Worm (Caenorhabditis elegans): ENCODE measurements around the gene pos-1.

The pos-1 gene

ce11 chrV:8435292-8435691 lies 21.4 kb downstream of the pos-1 start:
- TF ChIP-seq fkh-10 (GFP tag; optimal IDR thresholded peaks at IDR 0.05) (peak; percentile 25), R02D3.7 (tag; optimal IDR thresholded peaks at IDR 0.05) (no peak)

- no peak for TF ChIP-seq ceh-28 (tag; optimal IDR thresholded peaks at IDR 0.05)
- peak; percentile 12 for TF ChIP-seq unc-62 (GFP tag; optimal IDR thresholded peaks at IDR 0.05)
- peak; percentile 49 for TF ChIP-seq elt-1 (tag; optimal IDR thresholded peaks at IDR 0.05)
Observed at ce11 chrV:8437358-8437757, 23.5 kb downstream of the pos-1 start.

- TF ChIP-seq unc-39 (tag; optimal IDR thresholded peaks at IDR 0.05) (no peak), fos-1 (tag; optimal IDR thresholded peaks at IDR 0.05) (no peak), elt-3 (tag; optimal IDR thresholded peaks at IDR 0.05) (no peak), nhr-23 (tag; optimal IDR thresholded peaks at IDR 0.05) (no peak), nhr-28 (tag; optimal IDR thresholded peaks at IDR 0.05) (no peak), snpc-4 (tag; optimal IDR thresholded peaks at IDR 0.05) (no peak), mdl-1 (tag; optimal IDR thresholded peaks at IDR 0.05) (no peak), nhr-43 (tag; optimal IDR thresholded peaks at IDR 0.05; ENCODE audit: poor library complexity, severe bottlenecking) (no peak), elt-1 (tag; optimal IDR thresholded peaks at IDR 0.05) (no peak)
Observed at ce11 chrV:8444357-8444856, 30.5 kb downstream of the pos-1 start, which contains the start of gene lmd-3. TSS of gene lmd-3 (minus strand) at chrV:8444806.

ce11 chrV:8445636-8446035 lies 31.8 kb downstream of the pos-1 start:
- TF ChIP-seq ceh-28 (tag; optimal IDR thresholded peaks at IDR 0.05) (peak; percentile 70), nhr-43 (tag; optimal IDR thresholded peaks at IDR 0.05; ENCODE audit: poor library complexity, severe bottlenecking) (peak; percentile 19), ceh-16 (tag; optimal IDR thresholded peaks at IDR 0.05) (no peak), pha-4 (tag; optimal IDR thresholded peaks at IDR 0.05) (peak; percentile 97), egl-27 (tag; optimal IDR thresholded peaks at IDR 0.05) (peak; percentile 62), lin-39 (tag; optimal IDR thresholded peaks at IDR 0.05) (no peak), elt-3 (tag; optimal IDR thresholded peaks at IDR 0.05) (no peak), pqm-1 (tag; optimal IDR thresholded peaks at IDR 0.05) (peak; percentile 60), ztf-11 (tag; optimal IDR thresholded peaks at IDR 0.05) (no peak), unc-62 (GFP tag; optimal IDR thresholded peaks at IDR 0.05) (no peak), ceh-9 (tag; optimal IDR thresholded peaks at IDR 0.05) (no peak), elt-2 (tag; optimal IDR thresholded peaks at IDR 0.05) (peak; percentile 62), zag-1 (tag; optimal IDR thresholded peaks at IDR 0.05) (no peak), mml-1 (tag; optimal IDR thresholded peaks at IDR 0.05) (no peak), nhr-23 (tag; optimal IDR thresholded peaks at IDR 0.05) (peak; percentile 71), nhr-25 (tag; optimal IDR thresholded peaks at IDR 0.05) (peak; percentile 52), nfya-1 (tag; optimal IDR thresholded peaks at IDR 0.05; ENCODE audit: insufficient read depth) (peak; percentile 18), unc-39 (tag; optimal IDR thresholded peaks at IDR 0.05) (no peak), snpc-4 (tag; optimal IDR thresholded peaks at IDR 0.05) (peak; percentile 24)

ce11 chrV:8447928-8448327 lies 34.0 kb downstream of the pos-1 start, which contains the start of gene T23B12.5:
TSS of gene T23B12.5 (minus strand) at chrV:8448028.
- TF ChIP-seq unc-39 (tag; optimal IDR thresholded peaks at IDR 0.05) (no peak), ceh-9 (tag; optimal IDR thresholded peaks at IDR 0.05) (no peak), nhr-11 (tag; optimal IDR thresholded peaks at IDR 0.05) (no peak), lin-15B (tag; optimal IDR thresholded peaks at IDR 0.05) (no peak), nhr-25 (tag; optimal IDR thresholded peaks at IDR 0.05) (no peak), pha-4 (tag; optimal IDR thresholded peaks at IDR 0.05) (no peak), skn-1 (tag; optimal IDR thresholded peaks at IDR 0.05) (no peak), mml-1 (tag; optimal IDR thresholded peaks at IDR 0.05) (no peak), nhr-77 (tag; optimal IDR thresholded peaks at IDR 0.05) (no peak), nfya-1 (tag; optimal IDR thresholded peaks at IDR 0.05; ENCODE audit: insufficient read depth) (no peak), sea-2 (GFP tag; optimal IDR thresholded peaks at IDR 0.05) (no peak), elt-1 (tag; optimal IDR thresholded peaks at IDR 0.05) (no peak)

ce11 chrV:8449241-8449640 lies 35.4 kb downstream of the pos-1 start:
- TF ChIP-seq sea-2 (GFP tag; optimal IDR thresholded peaks at IDR 0.05), result no peak
- no peak for TF ChIP-seq elt-2 (tag; optimal IDR thresholded peaks at IDR 0.05)
- TF ChIP-seq nhr-23 (tag; optimal IDR thresholded peaks at IDR 0.05), result peak; percentile 7
- TF ChIP-seq nhr-12 (tag; optimal IDR thresholded peaks at IDR 0.05), result no peak
- TF ChIP-seq elt-3 (tag; optimal IDR thresholded peaks at IDR 0.05), result no peak
- no peak for TF ChIP-seq ztf-4 (tag; optimal IDR thresholded peaks at IDR 0.05)
- no peak for TF ChIP-seq pqm-1 (tag; optimal IDR thresholded peaks at IDR 0.05)
- TF ChIP-seq nhr-25 (tag; optimal IDR thresholded peaks at IDR 0.05), result peak; percentile 48

All from whole organism, L3 larva.